Fruit fly (Drosophila melanogaster): ENCODE data around the gene Wnt5.

- peak; percentile 65 for TF ChIP-seq acj6 (GFP tag; optimal IDR thresholded peaks at IDR 0.05)
- TF ChIP-seq CG10669 (GFP tag; optimal IDR thresholded peaks at IDR 0.05): peak; percentile 73
- TF ChIP-seq salr (GFP tag; optimal IDR thresholded peaks at IDR 0.05): peak; percentile 3 to 60
- peak; percentile 52 for TF ChIP-seq CG8319 (GFP tag; optimal IDR thresholded peaks at IDR 0.05)
- TF ChIP-seq Hr39 (GFP tag; optimal IDR thresholded peaks at IDR 0.05): peak; percentile 59
- TF ChIP-seq CG15336 (GFP tag; IDR thresholded peaks at IDR 0.05): peak; percentile 90
- TF ChIP-seq CG11294 (GFP tag; IDR thresholded peaks at IDR 0.05): peak; percentile 56; the same call in 1 of the 2 replicates
- TF ChIP-seq Ets21C (GFP tag; optimal IDR thresholded peaks at IDR 0.05): peak; percentile 42
- peak; percentile 90 for TF ChIP-seq eg (GFP tag; IDR thresholded peaks at IDR 0.05)
- TF ChIP-seq CG32006 (GFP tag; optimal IDR thresholded peaks at IDR 0.05): peak; percentile 70
- peak; percentile 27 for TF ChIP-seq Lpt (GFP tag; optimal IDR thresholded peaks at IDR 0.05)
- TF ChIP-seq CG11902 (GFP tag; optimal IDR thresholded peaks at IDR 0.05): peak; percentile 52
- peak; percentile 71 for TF ChIP-seq OdsH (GFP tag; optimal IDR thresholded peaks at IDR 0.05)
Measured at dm6 chrX:18506639-18507528, 1.7 kb upstream of the Wnt5 start.

Measured in whole organism, prepupa.